Fruit fly (Drosophila melanogaster): Measurements from ENCODE around the gene CG4558.

Gene CG4558

DNA sequence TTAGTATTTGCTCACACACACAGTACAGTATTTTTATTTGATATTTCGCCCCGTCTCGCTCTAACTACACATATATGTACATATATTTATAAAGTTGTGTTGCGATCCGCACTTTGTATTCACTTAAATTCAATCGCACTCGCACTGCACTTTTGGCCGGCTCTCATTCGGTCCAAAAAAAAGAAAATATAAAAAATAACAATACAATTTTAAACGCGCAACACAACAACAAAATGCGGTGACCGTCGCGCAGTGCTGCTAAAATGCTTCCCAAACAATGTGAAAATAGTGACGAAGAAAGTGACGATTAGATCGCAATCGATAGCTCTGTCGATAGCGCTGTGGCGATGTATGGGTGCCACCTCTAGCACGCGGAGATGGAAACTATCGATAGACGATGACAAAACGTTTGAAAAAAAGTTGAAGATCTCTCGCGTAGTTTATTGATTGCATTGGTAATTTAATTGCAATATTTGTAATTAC, 46.2 kb upstream of the CG4558 start, which contains the start of the genes C3G and pod1 (continued):
- TF ChIP-seq Hr39 (GFP tag; optimal IDR thresholded peaks at IDR 0.05) (peak; percentile 27), CG32006 (GFP tag; optimal IDR thresholded peaks at IDR 0.05) (no peak), Eip75B (GFP tag; optimal IDR thresholded peaks at IDR 0.05) (peak; percentile 11), acj6 (GFP tag; optimal IDR thresholded peaks at IDR 0.05) (no peak), fkh (GFP tag; optimal IDR thresholded peaks at IDR 0.05) (peak; percentile 71), topi (GFP tag; optimal IDR thresholded peaks at IDR 0.05) (peak; percentile 3), svp (GFP tag) (peak; percentile 55), esn (GFP tag; optimal IDR thresholded peaks at IDR 0.05) (peak; percentile 19), Eip78C (GFP tag) (peak; percentile 71), achi (GFP tag; optimal IDR thresholded peaks at IDR 0.05) (no peak), Smox (GFP tag; optimal IDR thresholded peaks at IDR 0.05) (peak; percentile 31), pdm3 (GFP tag; optimal IDR thresholded peaks at IDR 0.05) (peak; percentile 21)

DNA sequence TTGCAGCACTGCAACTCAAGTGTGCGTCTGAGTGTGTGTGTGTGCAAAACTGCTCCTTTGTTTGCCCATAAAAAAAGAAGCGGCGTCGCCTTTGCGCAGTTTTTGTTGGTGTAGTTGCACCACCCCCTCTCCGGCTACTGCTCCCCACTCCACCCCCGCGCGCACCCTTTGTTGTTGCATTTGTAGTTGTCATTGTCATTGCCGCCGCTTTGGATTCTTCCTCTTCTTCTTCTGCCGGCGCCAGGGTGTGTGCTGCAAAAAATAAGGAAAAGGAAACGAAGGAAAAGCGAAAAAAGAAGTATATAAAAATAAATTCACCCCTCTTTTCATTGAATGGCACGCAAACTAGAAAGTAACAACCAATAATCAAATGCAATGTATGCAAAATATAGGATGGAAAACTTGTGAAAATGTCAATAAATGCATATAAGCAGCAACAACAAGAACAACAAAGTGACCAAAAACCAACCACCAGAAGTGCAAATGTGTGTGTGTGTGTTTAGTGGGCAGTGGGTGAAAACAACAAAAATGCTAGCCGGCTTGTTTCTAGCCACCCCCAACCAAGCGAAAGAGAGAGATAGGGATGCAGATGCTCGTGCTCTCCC, 45.6 kb upstream of the CG4558 start:
- TF ChIP-seq CG3919 (GFP tag; optimal IDR thresholded peaks at IDR 0.05) = no peak
- TF ChIP-seq achi (GFP tag; optimal IDR thresholded peaks at IDR 0.05) = no peak
- TF ChIP-seq CG10669 (GFP tag; optimal IDR thresholded peaks at IDR 0.05) = peak; percentile 5
- no peak for TF ChIP-seq CG7368 (GFP tag; optimal IDR thresholded peaks at IDR 0.05)
- peak; percentile 83 for TF ChIP-seq Sox14 (GFP tag; optimal IDR thresholded peaks at IDR 0.05)
- TF ChIP-seq CG9139 (GFP tag; optimal IDR thresholded peaks at IDR 0.05) = peak; percentile 41
- TF ChIP-seq CG6163 (GFP tag; IDR thresholded peaks at IDR 0.05) = peak; percentile 24; the same call in 1 of the 3 replicates
- peak; percentile 36 to 44 for TF ChIP-seq ss (GFP tag; optimal IDR thresholded peaks at IDR 0.05)

DNA sequence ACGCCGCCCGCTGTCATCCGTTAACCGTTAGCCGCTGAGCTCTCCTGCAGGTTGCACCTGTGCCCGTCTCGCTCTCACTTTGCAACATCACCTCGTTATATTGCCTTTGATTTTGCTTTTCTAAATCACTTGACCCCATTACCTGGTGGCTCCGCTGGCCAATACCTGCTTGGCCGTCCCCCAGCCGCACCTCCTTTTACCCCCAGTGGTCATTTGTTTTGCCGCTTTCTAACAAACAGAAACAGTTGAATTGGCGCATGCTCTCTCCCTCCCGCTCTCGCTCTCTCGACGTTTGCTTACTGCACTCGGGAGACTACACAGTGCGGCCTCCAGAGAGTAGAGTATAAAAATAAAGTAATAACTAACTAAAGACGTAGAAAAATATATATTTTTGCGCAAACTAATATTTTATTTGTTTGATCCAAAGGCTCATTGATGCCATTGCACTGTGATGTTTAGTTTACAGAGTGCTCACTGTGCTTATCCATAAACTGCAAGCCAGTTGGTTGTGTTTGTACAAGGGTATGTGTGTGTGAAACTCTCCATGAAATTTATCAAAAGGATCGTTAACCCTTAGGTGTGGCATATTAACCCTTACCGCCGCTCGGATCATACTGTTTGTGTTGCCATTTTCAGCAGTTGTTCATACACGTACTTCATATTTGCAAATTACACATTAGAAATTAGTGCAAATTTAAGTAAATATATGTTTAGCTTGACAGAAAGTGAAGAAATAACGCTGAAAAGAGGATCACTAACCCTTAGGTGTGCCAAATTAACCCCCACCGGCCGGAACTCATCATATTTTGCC, 44.9 kb upstream of the CG4558 start:
- TF ChIP-seq achi (GFP tag; optimal IDR thresholded peaks at IDR 0.05) = peak; percentile 91
- peak; percentile 97 for TF ChIP-seq CG15336 (GFP tag; IDR thresholded peaks at IDR 0.05)
- TF ChIP-seq fkh (GFP tag; optimal IDR thresholded peaks at IDR 0.05) = no peak
- TF ChIP-seq acj6 (GFP tag; optimal IDR thresholded peaks at IDR 0.05) = peak; percentile 93
- peak; percentile 80 for TF ChIP-seq CG10669 (GFP tag; optimal IDR thresholded peaks at IDR 0.05)
- TF ChIP-seq CG6854 (GFP tag; optimal IDR thresholded peaks at IDR 0.05) = peak; percentile 17
- peak; percentile 78 for TF ChIP-seq CG7368 (GFP tag; optimal IDR thresholded peaks at IDR 0.05)
- peak; percentile 88 for TF ChIP-seq Eip75B (GFP tag; optimal IDR thresholded peaks at IDR 0.05)
- peak; percentile 97 for TF ChIP-seq svp (GFP tag)
- peak; percentile 79 for TF ChIP-seq dsx (GFP tag; optimal IDR thresholded peaks at IDR 0.05; ENCODE audit: poor library complexity, severe bottlenecking)
- peak; percentile 98 for TF ChIP-seq CG8119 (GFP tag; IDR thresholded peaks at IDR 0.05)
- peak; percentile 88 for TF ChIP-seq CG4318 (GFP tag; optimal IDR thresholded peaks at IDR 0.05)
- peak; percentile 78 for TF ChIP-seq Hr38 (GFP tag; optimal IDR thresholded peaks at IDR 0.05)
- TF ChIP-seq eg (GFP tag; IDR thresholded peaks at IDR 0.05) = peak; percentile 98
- peak; percentile 94 for TF ChIP-seq lz (GFP tag; optimal IDR thresholded peaks at IDR 0.05)
- peak; percentile 93 for TF ChIP-seq Ets21C (GFP tag; optimal IDR thresholded peaks at IDR 0.05)
- TF ChIP-seq salr (GFP tag; optimal IDR thresholded peaks at IDR 0.05) = peak; percentile 73 to 83
- TF ChIP-seq CG9139 (GFP tag; optimal IDR thresholded peaks at IDR 0.05) = no peak
- TF ChIP-seq CG31627 (GFP tag; optimal IDR thresholded peaks at IDR 0.05) = peak; percentile 96
- peak; percentile 94 for TF ChIP-seq CG11294 (GFP tag; IDR thresholded peaks at IDR 0.05)
- peak; percentile 71 for TF ChIP-seq CG11762 (GFP tag; optimal IDR thresholded peaks at IDR 0.05; ENCODE audit: insufficient read depth)
- TF ChIP-seq CG6792 (GFP tag; optimal IDR thresholded peaks at IDR 0.05) = peak; percentile 92
- peak; percentile 92 for TF ChIP-seq CG6276 (GFP tag; optimal IDR thresholded peaks at IDR 0.05)
- peak; percentile 95 for TF ChIP-seq Sox102F (GFP tag; optimal IDR thresholded peaks at IDR 0.05)
- TF ChIP-seq CG3919 (GFP tag; optimal IDR thresholded peaks at IDR 0.05) = peak; percentile 93
- peak; percentile 92 for TF ChIP-seq CG8632 (GFP tag; optimal IDR thresholded peaks at IDR 0.05)
- TF ChIP-seq CG3032 (tag; optimal IDR thresholded peaks at IDR 0.05) = peak; percentile 65
- peak; percentile 71 for TF ChIP-seq Blimp-1 (GFP tag; optimal IDR thresholded peaks at IDR 0.05)
- peak; percentile 83 for TF ChIP-seq CG8319 (GFP tag; optimal IDR thresholded peaks at IDR 0.05)
- peak; percentile 87 for TF ChIP-seq Sox15 (GFP tag; optimal IDR thresholded peaks at IDR 0.05)
- TF ChIP-seq CG32006 (GFP tag; optimal IDR thresholded peaks at IDR 0.05) = peak; percentile 95
- TF ChIP-seq esn (GFP tag; optimal IDR thresholded peaks at IDR 0.05) = peak; percentile 95
- peak; percentile 87 for TF ChIP-seq dac (GFP tag; optimal IDR thresholded peaks at IDR 0.05)
- TF ChIP-seq pdm3 (GFP tag; optimal IDR thresholded peaks at IDR 0.05) = peak; percentile 96
- TF ChIP-seq fd59A (GFP tag; optimal IDR thresholded peaks at IDR 0.05) = peak; percentile 72
- peak; percentile 91 for TF ChIP-seq Gug (GFP tag; IDR thresholded peaks at IDR 0.05)
- TF ChIP-seq CG6163 (GFP tag; IDR thresholded peaks at IDR 0.05) = peak; percentile 97

Data from whole organism, prepupa.